Fruit fly (Drosophila melanogaster) Kc167 (cell line): ENCODE measurements around the gene hfw.

Source experiments
- Myc ChIP-seq: fragments of >200 bp; optimal IDR thresholded peaks from 2 replicates; lab custom pipeline; 2017; ENCODE audit warnings: missing external identifiers
- Sin3A ChIP-seq: fragments of >200 bp; optimal IDR thresholded peaks from 2 replicates; lab custom pipeline; 2018; ENCODE audit warnings: missing external identifiers
- h ChIP-seq: fragments of >200 bp; optimal IDR thresholded peaks from 3 replicates; lab custom pipeline; 2018; ENCODE audit warnings: missing external identifiers
- insv ChIP-seq: fragments of >200 bp; optimal IDR thresholded peaks from 3 replicates; lab custom pipeline; 2018; ENCODE audit warnings: missing external identifiers
- psq ChIP-seq: fragments of >200 bp; optimal IDR thresholded peaks from 2 replicates; lab custom pipeline; 2017; ENCODE audit warnings: missing external identifiers
- ttk ChIP-seq: sonication (Bioruptor generic); optimal IDR thresholded peaks from 2 replicates; lab custom pipeline; 2017; ENCODE audit warnings: missing external identifiers

DNA sequence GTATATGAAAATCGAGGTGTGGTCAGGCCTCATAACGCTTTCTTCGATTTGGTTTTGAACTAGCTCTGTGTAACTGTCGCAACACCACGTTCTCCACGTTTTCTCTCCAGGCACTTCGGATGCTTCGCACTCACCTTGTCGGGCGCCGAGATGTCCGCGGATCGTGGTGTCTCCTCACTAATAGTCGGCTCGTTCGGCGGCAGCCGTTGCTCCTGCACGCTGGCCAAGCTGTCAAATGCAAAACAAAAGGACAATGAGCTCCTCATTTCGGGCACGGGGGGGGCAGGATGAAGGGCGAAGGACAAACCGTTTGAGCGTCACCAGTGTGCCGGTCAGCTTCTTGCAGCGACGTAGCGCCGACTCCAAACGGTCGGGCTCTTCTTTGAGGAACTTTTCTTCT is 11.9 kb downstream of the hfw start, which contains the start of gene CG14797:
- TF ChIP-seq insv (lab: Kevin White, UChicago) (no peak), h (no peak), ttk (lab: Kevin White, UChicago) (no peak), psq (lab: Kevin White, UChicago) (no peak), Sin3A (no peak), Myc (lab: Kevin White, UChicago) (no peak)
